Fruit fly (Drosophila melanogaster): ENCODE measurements around the gene AttD.

The AttD gene

DNA sequence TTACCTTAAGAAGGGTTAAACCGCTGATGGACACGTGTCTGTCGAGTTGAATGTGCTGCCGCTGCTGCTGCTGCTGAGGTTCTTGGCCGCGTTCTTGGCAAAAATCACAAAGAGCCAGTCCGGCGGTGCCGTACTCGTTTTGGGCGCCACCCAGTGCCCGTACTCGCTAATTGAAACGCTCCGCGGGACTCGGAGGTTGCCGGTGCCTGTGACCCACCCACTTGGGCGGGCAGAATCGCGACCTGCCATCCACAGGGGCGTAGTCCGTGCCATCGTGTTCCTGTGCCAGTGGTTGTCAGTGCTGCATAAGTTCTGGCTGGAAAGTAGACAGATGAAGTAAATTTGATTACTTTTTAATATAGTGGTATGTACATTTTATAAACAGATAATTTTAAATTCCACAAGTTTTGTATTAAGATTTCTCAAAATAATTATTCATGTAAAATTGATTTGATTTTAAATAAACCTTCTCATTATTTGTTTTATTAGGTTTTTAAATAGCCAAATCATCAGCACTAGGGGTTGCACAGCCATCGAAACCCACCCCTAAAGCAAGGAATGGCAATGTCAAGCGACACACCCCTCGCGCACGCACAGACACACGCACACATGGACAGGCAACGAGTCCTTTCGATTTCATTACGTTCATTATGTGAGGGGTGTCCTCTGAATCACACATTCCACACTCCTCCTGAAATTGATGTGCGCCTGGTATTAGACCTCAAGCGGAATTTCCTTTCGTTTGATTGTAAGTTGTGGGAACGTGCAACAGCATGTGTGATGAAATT is 20.0 kb upstream of the AttD start (continued):
- no peak for TF ChIP-seq Atf6 (GFP tag; IDR thresholded peaks at IDR 0.05)
- TF ChIP-seq CG31441 (GFP tag; IDR thresholded peaks at IDR 0.05) = 0 out of 2 replicates have a peak, but pooled peaks have one; percentile 18
- TF ChIP-seq CG2712 (tag; optimal IDR thresholded peaks at IDR 0.05) = peak; percentile 3
- TF ChIP-seq twi (tag; optimal IDR thresholded peaks at IDR 0.05) = peak; percentile 52
- peak; percentile 11 for TF ChIP-seq phol (tag; optimal IDR thresholded peaks at IDR 0.05)
- TF ChIP-seq CG9817 (tag; optimal IDR thresholded peaks at IDR 0.05) = no peak
- TF ChIP-seq CG42726 (GFP tag; IDR thresholded peaks at IDR 0.05; ENCODE audit: partially characterized antibody) = no peak
- peak; percentile 55 for TF ChIP-seq zen (tag; optimal IDR thresholded peaks at IDR 0.05)
- TF ChIP-seq CG5953 (GFP tag; IDR thresholded peaks at IDR 0.05) = no peak
- peak; percentile 11 for TF ChIP-seq CG6254 (GFP tag; optimal IDR thresholded peaks at IDR 0.05)
- TF ChIP-seq CG7556 (GFP tag; optimal IDR thresholded peaks at IDR 0.05) = peak; percentile 49
- TF ChIP-seq CG15696 (tag; optimal IDR thresholded peaks at IDR 0.05) = peak; percentile 35
- peak; percentile 74 for TF ChIP-seq Blimp-1 (GFP tag; optimal IDR thresholded peaks at IDR 0.05)
- TF ChIP-seq CG11093 (GFP tag; IDR thresholded peaks at IDR 0.05) = 0 out of 3 replicates have a peak, but pooled peaks have one; percentile 18
- TF ChIP-seq CG8924 (tag; optimal IDR thresholded peaks at IDR 0.05) = peak; percentile 40
- peak; percentile 72; the same call in 1 of the 2 replicates for TF ChIP-seq rib (GFP tag; IDR thresholded peaks at IDR 0.05)
- peak; percentile 33 for TF ChIP-seq Hey (tag; optimal IDR thresholded peaks at IDR 0.05)
- peak; percentile 10 for TF ChIP-seq Hand (GFP tag; optimal IDR thresholded peaks at IDR 0.05)
- no peak for TF ChIP-seq CG10462 (GFP tag; optimal IDR thresholded peaks at IDR 0.05)
- 0 out of 2 replicates have a peak, but pooled peaks have one; percentile 22 for TF ChIP-seq seq (GFP tag; IDR thresholded peaks at IDR 0.05)
- TF ChIP-seq mirr (GFP tag; optimal IDR thresholded peaks at IDR 0.05) = no peak
- no peak for TF ChIP-seq gfzf (GFP tag; optimal IDR thresholded peaks at IDR 0.05)
- TF ChIP-seq Deaf1 (tag; optimal IDR thresholded peaks at IDR 0.05) = peak; percentile 24
- no peak for TF ChIP-seq Xbp1 (GFP tag; optimal IDR thresholded peaks at IDR 0.05)
- peak; percentile 12 for TF ChIP-seq scrt (GFP tag; optimal IDR thresholded peaks at IDR 0.05)
- TF ChIP-seq Sry-β (GFP tag; optimal IDR thresholded peaks at IDR 0.05) = peak; percentile 94
- TF ChIP-seq HLHmδ (GFP tag; optimal IDR thresholded peaks at IDR 0.05) = peak; percentile 75
- TF ChIP-seq CG18599 (GFP tag; optimal IDR thresholded peaks at IDR 0.05) = peak; percentile 41
- peak; percentile 87 for TF ChIP-seq row (GFP tag; IDR thresholded peaks at IDR 0.05)
- TF ChIP-seq CG12299 (tag; optimal IDR thresholded peaks at IDR 0.05) = peak; percentile 20
- peak; percentile 100 for TF ChIP-seq sd (tag; optimal IDR thresholded peaks at IDR 0.05)
- no peak for TF ChIP-seq pita (GFP tag; optimal IDR thresholded peaks at IDR 0.05)
- no peak for TF ChIP-seq CG10959 (GFP tag; IDR thresholded peaks at IDR 0.05)
- TF ChIP-seq CG2678 (tag; optimal IDR thresholded peaks at IDR 0.05) = peak; percentile 53
- peak; percentile 32; the same call in 1 of the 2 replicates for TF ChIP-seq wor (GFP tag; IDR thresholded peaks at IDR 0.05)
- no peak for TF ChIP-seq Spps (tag; optimal IDR thresholded peaks at IDR 0.05)
- peak; percentile 6 for TF ChIP-seq CG15269 (tag; optimal IDR thresholded peaks at IDR 0.05)
- no peak for TF ChIP-seq CG6272 (GFP tag; IDR thresholded peaks at IDR 0.05)
- TF ChIP-seq trem (tag; optimal IDR thresholded peaks at IDR 0.05) = peak; percentile 8
- TF ChIP-seq ara (GFP tag; IDR thresholded peaks at IDR 0.05) = no peak
- no peak for TF ChIP-seq pnt (GFP tag; optimal IDR thresholded peaks at IDR 0.05)
- TF ChIP-seq dan (GFP tag; IDR thresholded peaks at IDR 0.05) = no peak
- peak; percentile 22 for TF ChIP-seq CG13775 (GFP tag; optimal IDR thresholded peaks at IDR 0.05)
- peak; percentile 84 for TF ChIP-seq nerfin-1 (tag; optimal IDR thresholded peaks at IDR 0.05)
- peak; percentile 28 for TF ChIP-seq CG10543 (GFP tag; optimal IDR thresholded peaks at IDR 0.05)
- TF ChIP-seq cg (GFP tag; optimal IDR thresholded peaks at IDR 0.05) = peak; percentile 60
- TF ChIP-seq CG15011 (GFP tag; optimal IDR thresholded peaks at IDR 0.05) = peak; percentile 15
- peak; percentile 41 for TF ChIP-seq CG13424 (tag; optimal IDR thresholded peaks at IDR 0.05)
